Worm (Caenorhabditis elegans) whole organism, L4/young adult: Measurements from ENCODE around the gene sri-50.

Experiments used
- W03F9.2 ChIP-seq: fragments of 150-350 bp; optimal IDR thresholded peaks from 2 replicates; lab custom pipeline; 2014; ENCODE audit warnings: missing biosample characterization, missing genetic modification characterization
- dao-5 ChIP-seq: sonication (generic microtip); optimal IDR thresholded peaks from 2 replicates; lab custom pipeline; 2016; ENCODE audit warnings: missing genotype, missing genetic modification characterization, moderate library complexity, missing compliant biosample characterization
- him-1 ChIP-seq: sonication (generic microtip); optimal IDR thresholded peaks from 2 replicates; lab custom pipeline; 2016; ENCODE audit warnings: missing genotype, missing genetic modification reagents, missing genetic modification characterization, missing compliant biosample characterization

- no peak for TF ChIP-seq him-1 (tag; lab: Kevin White, UChicago)
- TF ChIP-seq dao-5 (tag; lab: Kevin White, UChicago), result no peak
- no peak for TF ChIP-seq W03F9.2 (tag; lab: Kevin White, UChicago)
Measured at ce11 chrII:3196966-3197365, 6.5 kb upstream of the sri-50 start, which contains the start of gene gcy-15.
